Worm (Caenorhabditis elegans): Measurements from ENCODE around the gene str-228.

DNA sequence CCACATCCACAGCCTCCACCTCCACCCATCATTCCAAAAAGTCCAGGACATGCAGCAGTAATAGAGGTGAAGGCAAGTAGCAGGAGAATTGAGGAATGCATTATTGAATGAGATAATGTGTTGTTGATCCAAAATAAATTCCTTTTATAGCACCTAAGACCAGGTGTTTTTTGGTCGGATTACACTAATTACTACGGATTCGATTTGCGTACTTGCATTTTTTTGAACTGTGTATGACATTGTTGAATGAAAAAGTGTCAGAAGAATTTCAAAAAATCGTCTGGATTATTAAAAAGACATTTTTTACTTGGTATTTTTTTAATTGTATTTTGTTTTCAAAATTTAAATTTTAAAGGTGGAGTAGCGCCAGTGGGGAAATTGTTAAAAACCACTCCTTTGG lies 41.8 kb downstream of the str-228 start, which contains the start of gene grl-28:
- TF ChIP-seq tbx-9 (tag; optimal IDR thresholded peaks at IDR 0.05; ENCODE audit: borderline replicate concordance): no peak
- TF ChIP-seq snpc-3.4 (tag; optimal IDR thresholded peaks at IDR 0.05): no peak
- no peak for TF ChIP-seq F49E8.2 (tag; optimal IDR thresholded peaks at IDR 0.05; ENCODE audit: insufficient read depth)
- no peak for TF ChIP-seq snpc-4 (GFP tag; optimal IDR thresholded peaks at IDR 0.05)
- TF ChIP-seq snpc-4 (tag; optimal IDR thresholded peaks at IDR 0.05): no peak
- no peak for TF ChIP-seq ceh-79 (tag; optimal IDR thresholded peaks at IDR 0.05)
- TF ChIP-seq ztf-6 (GFP tag; IDR thresholded peaks at IDR 0.05): no peak
- TF ChIP-seq ceh-91 (GFP tag; IDR thresholded peaks at IDR 0.05): no peak
- TF ChIP-seq ceh-40 (GFP tag; IDR thresholded peaks at IDR 0.05): no peak
- TF ChIP-seq F55B11.4 (tag; optimal IDR thresholded peaks at IDR 0.05; ENCODE audit: borderline replicate concordance, insufficient read depth): no peak
- TF ChIP-seq Y95B8A.8 (GFP tag; IDR thresholded peaks at IDR 0.05): no peak
- TF ChIP-seq ekl-4 (GFP tag; IDR thresholded peaks at IDR 0.05): no peak
- TF ChIP-seq efl-1 (GFP tag; optimal IDR thresholded peaks at IDR 0.05): no peak

Measured in whole organism, young adult.